Fruit fly (Drosophila melanogaster): ENCODE measurements around the gene CG17746.

Gene CG17746

DNA sequence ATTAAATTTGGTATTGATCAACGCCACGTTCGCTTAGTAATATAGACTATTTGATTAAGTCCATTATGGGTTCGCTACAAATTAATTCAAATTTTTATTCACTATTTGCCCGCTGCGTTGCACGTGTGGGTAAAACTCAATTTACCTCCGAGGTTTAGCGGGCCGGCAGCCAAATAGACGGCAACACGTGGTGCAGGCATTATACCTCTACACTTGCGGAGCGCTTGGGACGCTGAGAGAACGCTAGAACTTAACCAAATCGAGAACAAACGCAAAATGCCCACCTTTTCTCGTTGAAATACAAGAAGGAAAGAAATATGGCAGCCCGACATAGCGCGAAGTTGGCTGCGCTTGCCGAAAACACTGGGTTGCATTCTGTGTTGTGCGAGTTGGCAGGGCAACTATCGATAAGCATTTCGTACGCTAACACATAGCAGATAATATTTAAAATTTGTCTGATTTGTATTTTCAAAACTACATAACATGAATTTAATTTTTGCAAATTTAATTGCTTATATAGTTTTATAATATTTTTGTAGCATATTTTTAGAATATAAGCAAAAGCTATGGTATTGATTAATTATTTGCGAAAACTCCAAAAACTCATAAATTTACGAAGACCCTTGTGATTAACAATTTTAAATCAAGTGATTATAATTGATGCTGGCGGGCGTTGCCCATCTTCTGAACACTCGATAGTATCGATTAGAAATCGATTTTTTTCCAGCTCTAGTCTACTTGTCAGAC, 16.6 kb downstream of the CG17746 start, which contains the start of the genes RpL28 and eIF1 (continued):
- peak; percentile 89 for TF ChIP-seq Sry-δ (GFP tag; optimal IDR thresholded peaks at IDR 0.05)
- 0 out of 2 replicates have a peak, but pooled peaks have one; percentile 28 for TF ChIP-seq danr (GFP tag; IDR thresholded peaks at IDR 0.05)
- TF ChIP-seq CG6272 (GFP tag; IDR thresholded peaks at IDR 0.05): peak; percentile 76
- TF ChIP-seq vfl (GFP tag; optimal IDR thresholded peaks at IDR 0.05): peak; percentile 88
- TF ChIP-seq unpg (GFP tag; optimal IDR thresholded peaks at IDR 0.05): peak; percentile 78
- peak; percentile 45 to 93 for TF ChIP-seq Hr51 (GFP tag; optimal IDR thresholded peaks at IDR 0.05)
- TF ChIP-seq CG34376 (GFP tag; optimal IDR thresholded peaks at IDR 0.05): peak; percentile 97
- TF ChIP-seq gt (GFP tag; IDR thresholded peaks at IDR 0.05): peak; percentile 74
- peak; percentile 79 for TF ChIP-seq stc (GFP tag; IDR thresholded peaks at IDR 0.05)
- peak; percentile 97 for TF ChIP-seq ci (GFP tag; IDR thresholded peaks at IDR 0.05)
- no peak for TF ChIP-seq Deaf1 (tag; optimal IDR thresholded peaks at IDR 0.05)
- TF ChIP-seq tap (tag; optimal IDR thresholded peaks at IDR 0.05): peak; percentile 33
- TF ChIP-seq tio (GFP tag; optimal IDR thresholded peaks at IDR 0.05): no peak
- peak; percentile 100 for TF ChIP-seq CG13123 (GFP tag; optimal IDR thresholded peaks at IDR 0.05)
- peak; percentile 91 for TF ChIP-seq Camta (GFP tag; optimal IDR thresholded peaks at IDR 0.05)
- peak; percentile 89 for TF ChIP-seq CG9609 (GFP tag; optimal IDR thresholded peaks at IDR 0.05)
- peak; percentile 81 for TF ChIP-seq CG8924 (tag; optimal IDR thresholded peaks at IDR 0.05)
- TF ChIP-seq br (optimal IDR thresholded peaks at IDR 0.05): no peak
- TF ChIP-seq insv (GFP tag; optimal IDR thresholded peaks at IDR 0.05): peak in 1 of 2 experiments; percentile 77
- peak; percentile 86 for TF ChIP-seq dati (GFP tag; IDR thresholded peaks at IDR 0.05)
- peak; percentile 91 for TF ChIP-seq disco-r (GFP tag; optimal IDR thresholded peaks at IDR 0.05)
- TF ChIP-seq maf-S (GFP tag; optimal IDR thresholded peaks at IDR 0.05): peak; percentile 87
- no peak for TF ChIP-seq lov (optimal IDR thresholded peaks at IDR 0.05)
- peak; percentile 95 for TF ChIP-seq lov (GFP tag; IDR thresholded peaks at IDR 0.05)
- TF ChIP-seq Side (GFP tag; optimal IDR thresholded peaks at IDR 0.05): peak; percentile 93
- peak; percentile 85 for TF ChIP-seq CG12236 (GFP tag; optimal IDR thresholded peaks at IDR 0.05)
- TF ChIP-seq Gug (GFP tag; IDR thresholded peaks at IDR 0.05): peak; percentile 57
- TF ChIP-seq CG11560 (tag; IDR thresholded peaks at IDR 0.05): peak; percentile 71; the same call in 2 of the 3 replicates
- TF ChIP-seq Pdp1 (GFP tag; optimal IDR thresholded peaks at IDR 0.05): peak; percentile 78 to 88
- TF ChIP-seq Hand (GFP tag; optimal IDR thresholded peaks at IDR 0.05): peak; percentile 81
- peak; percentile 96 for TF ChIP-seq Meics (GFP tag; optimal IDR thresholded peaks at IDR 0.05)
- peak; percentile 37 for TF ChIP-seq CG11723 (GFP tag; optimal IDR thresholded peaks at IDR 0.05)
- TF ChIP-seq sqz (GFP tag; optimal IDR thresholded peaks at IDR 0.05): peak; percentile 86
- TF ChIP-seq CG17359 (tag; optimal IDR thresholded peaks at IDR 0.05): peak; percentile 86
- peak; percentile 79 for TF ChIP-seq Aef1 (GFP tag; IDR thresholded peaks at IDR 0.05)
- TF ChIP-seq Mad (GFP tag; optimal IDR thresholded peaks at IDR 0.05): peak; percentile 94
- peak; percentile 76 for TF ChIP-seq CG31224 (GFP tag; IDR thresholded peaks at IDR 0.05)
- TF ChIP-seq ssp (GFP tag; IDR thresholded peaks at IDR 0.05): peak; percentile 79
- TF ChIP-seq CG1647 (GFP tag; optimal IDR thresholded peaks at IDR 0.05): peak; percentile 91
- peak; percentile 73 for TF ChIP-seq Abd-B (GFP tag; optimal IDR thresholded peaks at IDR 0.05)
- peak; percentile 86 for TF ChIP-seq gce (GFP tag; IDR thresholded peaks at IDR 0.05)
- peak; percentile 71 for TF ChIP-seq CG7372 (GFP tag; IDR thresholded peaks at IDR 0.05)
- TF ChIP-seq lola (GFP tag; optimal IDR thresholded peaks at IDR 0.05): peak in 1 of 3 experiments; percentile 79
- peak; percentile 98 for TF ChIP-seq CG13775 (GFP tag; optimal IDR thresholded peaks at IDR 0.05)
- peak; percentile 89 for TF ChIP-seq crc (GFP tag; optimal IDR thresholded peaks at IDR 0.05)
- TF ChIP-seq CG15011 (GFP tag; optimal IDR thresholded peaks at IDR 0.05): peak; percentile 93
- peak; percentile 87 for TF ChIP-seq CG11085 (GFP tag; IDR thresholded peaks at IDR 0.05)
- peak; percentile 79 for TF ChIP-seq tgo (GFP tag; IDR thresholded peaks at IDR 0.05)
- TF ChIP-seq chm (GFP tag; IDR thresholded peaks at IDR 0.05): peak; percentile 96
- TF ChIP-seq twi (tag; optimal IDR thresholded peaks at IDR 0.05): peak; percentile 73

Measured in whole organism, embryonic.